Fruit fly (Drosophila melanogaster) Kc167 (cell line): ENCODE data around the gene CG17746.

Experiments
- Myc ChIP-seq: fragments of >200 bp; optimal IDR thresholded peaks from 2 replicates; lab custom pipeline; 2017; ENCODE audit warnings: missing external identifiers
- Sin3A ChIP-seq: fragments of >200 bp; optimal IDR thresholded peaks from 2 replicates; lab custom pipeline; 2018; ENCODE audit warnings: missing external identifiers
- h ChIP-seq: fragments of >200 bp; optimal IDR thresholded peaks from 3 replicates; lab custom pipeline; 2018; ENCODE audit warnings: missing external identifiers
- psq ChIP-seq: fragments of >200 bp; optimal IDR thresholded peaks from 2 replicates; lab custom pipeline; 2017; ENCODE audit warnings: missing external identifiers
- ttk ChIP-seq: sonication (Bioruptor generic); optimal IDR thresholded peaks from 2 replicates; lab custom pipeline; 2017; ENCODE audit warnings: missing external identifiers

DNA sequence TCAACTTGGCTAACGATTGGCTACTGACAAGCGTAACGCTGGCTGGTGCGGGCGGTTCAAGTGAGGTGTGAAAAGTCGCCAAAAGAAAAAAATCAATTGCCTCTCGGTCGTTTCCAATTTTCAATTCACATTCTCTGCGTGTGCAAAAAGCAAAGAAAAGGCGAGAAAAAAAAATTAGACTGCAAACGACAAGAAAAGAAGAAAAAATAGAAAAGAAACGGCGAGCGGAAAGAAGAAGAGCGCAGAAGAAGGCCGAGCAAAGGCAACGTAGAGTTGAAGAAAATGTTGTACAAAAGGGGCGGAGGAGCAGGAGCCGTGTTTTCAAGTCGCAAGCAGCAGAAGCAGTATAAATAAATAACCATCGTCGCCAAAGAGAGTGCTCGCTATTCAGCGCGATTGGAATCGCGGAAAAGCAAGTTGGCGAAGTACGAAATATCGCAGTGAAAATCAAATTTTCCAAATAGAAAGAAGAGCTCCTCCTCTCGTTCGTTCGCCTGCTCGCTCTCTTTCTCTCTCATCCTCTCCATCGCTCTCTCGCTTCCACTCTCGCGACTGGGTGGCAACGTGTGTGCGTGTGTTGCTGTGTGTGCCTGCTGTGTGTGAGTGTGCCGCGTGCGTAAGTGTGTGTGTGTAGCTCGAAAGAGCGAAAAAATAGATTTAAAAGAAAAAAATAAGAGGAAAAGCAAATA is 13.5 kb downstream of the CG17746 start:
- TF ChIP-seq psq (lab: Kevin White, UChicago) (no peak), h (lab: Kevin White, UChicago) (no peak), Sin3A (lab: Kevin White, UChicago) (no peak), ttk (lab: Kevin White, UChicago) (no peak), Myc (lab: Kevin White, UChicago) (no peak)
